Fruit fly (Drosophila melanogaster): Measurements from ENCODE around the gene kirre.

DNA sequence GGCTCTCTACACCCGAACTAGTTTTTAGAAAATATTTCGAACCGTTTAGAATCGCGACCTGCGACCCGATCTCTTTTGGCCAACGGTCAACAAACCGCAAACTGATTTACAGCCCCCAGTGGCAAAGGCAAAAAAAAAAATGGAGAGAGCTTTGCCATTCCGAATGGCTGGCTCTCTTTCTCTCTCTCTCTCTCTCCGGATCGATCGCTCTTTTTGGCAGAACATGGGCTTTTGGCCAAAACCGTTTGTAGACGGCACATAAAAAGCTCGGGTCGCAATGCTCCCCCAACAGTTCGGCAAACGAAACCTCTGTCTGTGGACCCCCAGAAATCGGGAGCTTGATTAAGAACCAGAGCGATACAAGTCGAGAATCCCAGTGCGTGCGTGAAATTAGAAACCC lies 189.3 kb downstream of the kirre start, which contains the start of gene CG32793:
- no peak for TF ChIP-seq psq (optimal IDR thresholded peaks at IDR 0.05)
- no peak for TF ChIP-seq insv (optimal IDR thresholded peaks at IDR 0.05)
- no peak for TF ChIP-seq ttk (optimal IDR thresholded peaks at IDR 0.05)
- TF ChIP-seq h (optimal IDR thresholded peaks at IDR 0.05), result no peak
- TF ChIP-seq Sin3A (optimal IDR thresholded peaks at IDR 0.05), result no peak
- TF ChIP-seq Myc (optimal IDR thresholded peaks at IDR 0.05), result no peak
